Worm (Caenorhabditis elegans): ENCODE data around the gene F42G4.6.

- no peak for TF ChIP-seq nhr-12 (tag; optimal IDR thresholded peaks at IDR 0.05)
- no peak for TF ChIP-seq fos-1 (tag; optimal IDR thresholded peaks at IDR 0.05)
- TF ChIP-seq lsy-2 (tag; optimal IDR thresholded peaks at IDR 0.05), result no peak
Observed at ce11 chrII:13107719-13108118, 28.5 kb downstream of the F42G4.6 start, which contains the start of gene pqn-32.

All from whole organism, L2 larva.